Fruit fly (Drosophila melanogaster) S2 (cell line): ENCODE measurements around the gene SCaMC.

ENCODE experiments used
- CG8478 ChIP-seq: fragments of >200 bp; optimal IDR thresholded peaks from 2 replicates; lab custom pipeline; 2018
- CTCF ChIP-seq, 2 experiments: fragments of >200 bp; optimal IDR thresholded peaks; 2 replicates each; lab custom pipeline; 2018

- TF ChIP-seq CTCF (optimal IDR thresholded peaks at IDR 0.05; lab: Kevin White, UChicago) (no peak), CG8478 (lab: Kevin White, UChicago) (no peak)
Measured at dm6 chr3L:12434432-12434831, 19.8 kb upstream of the SCaMC start.
